Fruit fly (Drosophila melanogaster) whole organism, embryonic: Measurements from ENCODE around the gene Hs6st.

Experiments used
- Antp ChIP-seq: fragments of 200-800 bp; sonication (Bioruptor generic); optimal IDR thresholded peaks from 3 replicates; lab custom pipeline; 2016; ENCODE audit warnings: missing biosample characterization, missing genetic modification characterization
- Atf6 ChIP-seq: fragments of 200-800 bp; sonication (Bioruptor generic); IDR thresholded peaks from 2 replicates; pipeline ENCODE4 v1.3.6; 2022; ENCODE audit warnings: missing biosample characterization, missing genetic modification characterization
- BEAF-32 ChIP-seq: fragments of 200-800 bp; sonication (Bioruptor generic); optimal IDR thresholded peaks from 3 replicates; lab custom pipeline; 2017; ENCODE audit warnings: missing biosample characterization, missing genetic modification characterization, mild to moderate bottlenecking, moderate library complexity, missing genetic modification reagents
- CG10565 ChIP-seq: fragments of 200-800 bp; sonication (Bioruptor generic); optimal IDR thresholded peaks from 3 replicates; lab custom pipeline; 2016; ENCODE audit warnings: missing biosample characterization, mild to moderate bottlenecking, missing genetic modification characterization
- CG12104 ChIP-seq: fragments of 200-800 bp; sonication (Bioruptor generic); optimal IDR thresholded peaks from 3 replicates; lab custom pipeline; 2016; ENCODE audit warnings: missing biosample characterization, missing genetic modification characterization
- CG13775 ChIP-seq: fragments of 200-800 bp; sonication (Bioruptor generic); optimal IDR thresholded peaks from 3 replicates; lab custom pipeline; 2017; ENCODE audit warnings: missing biosample characterization, mild to moderate bottlenecking, missing genetic modification characterization
- CG14965 ChIP-seq: fragments of 200-800 bp; sonication (Bioruptor generic); optimal IDR thresholded peaks from 2 replicates; lab custom pipeline; 2016; ENCODE audit warnings: missing biosample characterization, missing genetic modification characterization, borderline replicate concordance
- CG15479 ChIP-seq: fragments of 200-800 bp; sonication (Bioruptor generic); optimal IDR thresholded peaks from 3 replicates; lab custom pipeline; 2019; ENCODE audit warnings: missing biosample characterization, mild to moderate bottlenecking, missing genetic modification characterization, moderate library complexity
- CG17385 ChIP-seq: fragments of 200-800 bp; sonication (Bioruptor generic); optimal IDR thresholded peaks from 3 replicates; lab custom pipeline; 2018; ENCODE audit warnings: missing biosample characterization, mild to moderate bottlenecking, missing genetic modification characterization
- CG2678 ChIP-seq: fragments of 200-800 bp; sonication (Bioruptor generic); optimal IDR thresholded peaks from 3 replicates; lab custom pipeline; 2019; ENCODE audit warnings: missing biosample characterization, mild to moderate bottlenecking, missing genetic modification characterization, moderate library complexity
- CG32532 ChIP-seq: fragments of 200-800 bp; sonication (Bioruptor generic); IDR thresholded peaks from 2 replicates; pipeline ENCODE4 v1.3.6; 2022; ENCODE audit warnings: missing biosample characterization, missing genetic modification characterization
- CG34224 ChIP-seq: fragments of 200-800 bp; sonication (Bioruptor generic); IDR thresholded peaks from 3 replicates; pipeline ENCODE4 v1.3.6; 2022; ENCODE audit warnings: missing biosample characterization, missing genetic modification characterization; ENCODE audit not compliant: partially characterized antibody
- CG34376 ChIP-seq: fragments of 200-800 bp; sonication (Bioruptor generic); optimal IDR thresholded peaks from 2 replicates; lab custom pipeline; 2018; ENCODE audit warnings: missing biosample characterization, mild to moderate bottlenecking, missing genetic modification characterization
- CG4404 ChIP-seq: fragments of 200-800 bp; sonication (Bioruptor generic); IDR thresholded peaks from 2 replicates; pipeline ENCODE4 v1.3.6; 2022; ENCODE audit warnings: missing biosample characterization, missing genetic modification characterization
- CG5245 ChIP-seq: fragments of 200-800 bp; sonication (Bioruptor generic); optimal IDR thresholded peaks from 3 replicates; lab custom pipeline; 2016; ENCODE audit warnings: missing biosample characterization, missing genetic modification characterization
- CG5953 ChIP-seq: fragments of 200-800 bp; sonication (Bioruptor generic); IDR thresholded peaks from 2 replicates; pipeline ENCODE4 v1.3.6; 2022; ENCODE audit warnings: missing biosample characterization, missing genetic modification characterization
- CG6854 ChIP-seq: fragments of 200-800 bp; sonication (Bioruptor generic); optimal IDR thresholded peaks from 3 replicates; lab custom pipeline; 2017; ENCODE audit warnings: missing biosample characterization, mild to moderate bottlenecking, missing genetic modification characterization
- CG8290 ChIP-seq, 3 experiments: fragments of 200-800 bp; sonication (Bioruptor generic); optimal IDR thresholded peaks; 2 replicates each; lab custom pipeline; 2016 to 2019; ENCODE audit warnings: missing biosample characterization in 3 of 3, missing genetic modification characterization in 3 of 3, mild to moderate bottlenecking in 2 of 3, moderate library complexity in 1 of 3
- CG8924 ChIP-seq: fragments of 200-800 bp; optimal IDR thresholded peaks from 3 replicates; lab custom pipeline; 2019; ENCODE audit warnings: missing biosample characterization, mild to moderate bottlenecking, missing genetic modification characterization, moderate library complexity
- CG9817 ChIP-seq: fragments of 200-800 bp; sonication (Bioruptor generic); optimal IDR thresholded peaks from 2 replicates; lab custom pipeline; 2018; ENCODE audit warnings: missing biosample characterization, mild to moderate bottlenecking, missing genetic modification characterization, moderate library complexity
- D19A ChIP-seq: fragments of 200-800 bp; optimal IDR thresholded peaks from 3 replicates; lab custom pipeline; 2019; ENCODE audit warnings: missing biosample characterization, mild to moderate bottlenecking, missing genetic modification characterization, moderate library complexity
- Drgx ChIP-seq: fragments of 200-800 bp; sonication (Bioruptor generic); IDR thresholded peaks from 2 replicates; pipeline ENCODE4 v1.3.6; 2022; ENCODE audit warnings: missing biosample characterization, missing genetic modification characterization
- Oli ChIP-seq: fragments of 200-800 bp; sonication (Bioruptor generic); optimal IDR thresholded peaks from 2 replicates; lab custom pipeline; 2018; ENCODE audit warnings: missing biosample characterization, mild to moderate bottlenecking, missing genetic modification characterization, moderate library complexity
- Sin3A ChIP-seq: fragments of >200 bp; optimal IDR thresholded peaks from 2 replicates; lab custom pipeline; 2018
- Sry-δ ChIP-seq: fragments of 200-800 bp; sonication (Bioruptor generic); optimal IDR thresholded peaks from 2 replicates; lab custom pipeline; 2016; ENCODE audit warnings: missing biosample characterization, missing genetic modification characterization
- bab2 ChIP-seq: fragments of 200-800 bp; sonication (Bioruptor generic); optimal IDR thresholded peaks from 2 replicates; lab custom pipeline; 2016; ENCODE audit warnings: missing biosample characterization, missing genetic modification characterization
- bigmax ChIP-seq: fragments of 200-800 bp; sonication (Bioruptor generic); optimal IDR thresholded peaks from 2 replicates; lab custom pipeline; 2018; ENCODE audit warnings: missing biosample characterization, mild to moderate bottlenecking, missing genetic modification characterization
- caup ChIP-seq: fragments of 200-800 bp; sonication (Bioruptor generic); optimal IDR thresholded peaks from 3 replicates; lab custom pipeline; 2017; ENCODE audit warnings: missing biosample characterization, mild to moderate bottlenecking, missing genetic modification characterization, moderate library complexity; ENCODE audit not compliant: severe bottlenecking
- ci ChIP-seq: fragments of 200-800 bp; sonication (Bioruptor generic); IDR thresholded peaks from 3 replicates; pipeline ENCODE4 v1.3.6; 2022; ENCODE audit warnings: missing biosample characterization, missing genetic modification characterization
- cwo ChIP-seq: fragments of 200-800 bp; sonication (Bioruptor generic); optimal IDR thresholded peaks from 3 replicates; lab custom pipeline; 2017; ENCODE audit warnings: missing biosample characterization, missing genetic modification characterization, mild to moderate bottlenecking, moderate library complexity, missing genetic modification reagents
- dmrt11E ChIP-seq: fragments of 200-800 bp; sonication (Bioruptor generic); optimal IDR thresholded peaks from 3 replicates; lab custom pipeline; 2018; ENCODE audit warnings: missing biosample characterization, mild to moderate bottlenecking, missing genetic modification characterization, moderate library complexity
- en ChIP-seq: fragments of 200-800 bp; sonication (Bioruptor generic); optimal IDR thresholded peaks from 2 replicates; lab custom pipeline; 2016; ENCODE audit warnings: missing biosample characterization, missing genetic modification characterization
- fu2 ChIP-seq: fragments of 200-800 bp; sonication (Bioruptor generic); optimal IDR thresholded peaks from 2 replicates; lab custom pipeline; 2016; ENCODE audit warnings: missing biosample characterization, missing genetic modification characterization
- jumu ChIP-seq: fragments of 200-800 bp; sonication (Bioruptor generic); optimal IDR thresholded peaks from 3 replicates; lab custom pipeline; 2016; ENCODE audit warnings: missing biosample characterization, missing genetic modification characterization
- lbe ChIP-seq: fragments of 200-800 bp; sonication (Bioruptor generic); optimal IDR thresholded peaks from 2 replicates; lab custom pipeline; 2016; ENCODE audit warnings: missing biosample characterization, mild to moderate bottlenecking, missing genetic modification characterization
- mirr ChIP-seq: fragments of 200-800 bp; sonication (Bioruptor generic); optimal IDR thresholded peaks from 3 replicates; lab custom pipeline; 2018; ENCODE audit warnings: missing biosample characterization, mild to moderate bottlenecking, missing genetic modification characterization
- oc ChIP-seq: fragments of 200-800 bp; sonication (Bioruptor generic); optimal IDR thresholded peaks from 2 replicates; lab custom pipeline; 2018; ENCODE audit warnings: missing biosample characterization, mild to moderate bottlenecking, missing genetic modification characterization, moderate library complexity
- onecut ChIP-seq: fragments of 200-800 bp; sonication (Bioruptor generic); IDR thresholded peaks from 2 replicates; pipeline ENCODE4 v1.3.6; 2022; ENCODE audit warnings: missing biosample characterization, missing genetic modification characterization
- pan ChIP-seq, 4 experiments: fragments of >200 bp in 3 of 4; fragments of 200-800 bp in 1 of 4; sonication (Bioruptor generic) in 1 of 4; optimal IDR thresholded peaks in 3 of 4; IDR thresholded peaks in 1 of 4; 2 replicates each; pipeline versions ENCODE4 v1.3.6 to Lab custom; 2017 to 2022; ENCODE audit warnings: missing biosample characterization in 2 of 4, missing genetic modification characterization in 2 of 4, mixed read lengths in 1 of 4
- peb ChIP-seq: fragments of 200-800 bp; sonication (Bioruptor generic); IDR thresholded peaks from 2 replicates; pipeline ENCODE4 v1.3.6; 2022; ENCODE audit warnings: missing biosample characterization, missing genetic modification characterization
- pfk ChIP-seq: fragments of 200-800 bp; sonication (Bioruptor generic); optimal IDR thresholded peaks from 2 replicates; lab custom pipeline; 2018; ENCODE audit warnings: missing biosample characterization, mild to moderate bottlenecking, missing genetic modification characterization, moderate library complexity
- psq ChIP-seq: fragments of 200-800 bp; sonication (Bioruptor generic); optimal IDR thresholded peaks from 2 replicates; lab custom pipeline; 2017; ENCODE audit warnings: missing biosample characterization, missing genetic modification characterization
- ranshi ChIP-seq: fragments of 200-800 bp; sonication (Bioruptor generic); IDR thresholded peaks from 2 replicates; pipeline ENCODE4 v1.3.6; 2022; ENCODE audit warnings: missing biosample characterization, missing genetic modification characterization
- sim ChIP-seq: fragments of 200-800 bp; sonication (Bioruptor generic); IDR thresholded peaks from 2 replicates; pipeline ENCODE4 v1.3.6; 2022; ENCODE audit warnings: missing biosample characterization, missing genetic modification characterization
- toy ChIP-seq: fragments of 200-800 bp; sonication (Bioruptor generic); IDR thresholded peaks from 2 replicates; pipeline ENCODE4 v1.3.6; 2022; ENCODE audit warnings: missing biosample characterization, missing genetic modification characterization
- twi ChIP-seq: fragments of 200-800 bp; optimal IDR thresholded peaks from 2 replicates; lab custom pipeline; 2019; ENCODE audit warnings: missing biosample characterization, mild to moderate bottlenecking, missing genetic modification characterization, moderate library complexity
- tx ChIP-seq: fragments of 200-800 bp; sonication (Bioruptor generic); optimal IDR thresholded peaks from 2 replicates; lab custom pipeline; 2016; ENCODE audit warnings: missing biosample characterization, missing genetic modification characterization
- z ChIP-seq: fragments of 200-800 bp; sonication (Bioruptor generic); IDR thresholded peaks from 3 replicates; pipeline ENCODE4 v1.3.6; 2022; ENCODE audit warnings: missing biosample characterization, missing genetic modification characterization
- zfh1 ChIP-seq: fragments of 200-800 bp; sonication (Bioruptor generic); IDR thresholded peaks from 3 replicates; pipeline ENCODE4 v1.3.6; 2022; ENCODE audit warnings: missing biosample characterization, missing genetic modification characterization

The Hs6st gene

DNA sequence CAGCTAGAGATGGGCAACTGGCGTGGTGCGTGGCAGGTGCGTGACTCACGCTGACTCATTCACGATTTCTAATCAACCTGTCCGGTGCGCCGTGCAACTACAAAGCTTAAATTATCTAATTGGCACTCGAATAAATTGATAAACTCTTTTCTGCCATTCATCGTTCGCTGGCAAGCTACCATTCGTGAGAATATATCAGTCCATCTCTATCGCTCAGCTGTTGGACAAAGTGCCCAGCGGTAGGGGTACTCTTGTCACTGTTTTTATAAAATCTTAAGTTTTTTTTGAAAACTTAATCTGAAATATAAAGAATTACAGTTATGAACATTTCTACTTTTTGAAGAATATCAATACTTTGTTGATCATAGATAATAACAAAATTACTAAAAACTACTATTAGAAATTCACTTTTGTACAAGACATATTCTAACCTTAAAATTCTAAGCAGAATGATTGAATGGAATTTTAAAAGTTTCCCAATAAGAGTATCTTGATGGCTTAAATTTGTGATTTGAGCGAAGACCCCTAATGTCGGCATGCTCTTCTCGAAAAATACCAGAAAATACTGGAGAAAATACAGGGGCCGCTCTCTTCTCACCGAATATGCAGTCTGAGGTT, 12.9 kb upstream of the Hs6st start, which contains the start of the genes PIG-L and psidin (continued):
- TF ChIP-seq Sry-δ, result peak; percentile 92
- TF ChIP-seq bigmax (GFP tag; lab: Kevin White, UChicago), result peak; percentile 2
- peak; percentile 43; the same call in 1 of the 2 replicates for TF ChIP-seq onecut (GFP tag; lab: Robert Waterston, UW)
- TF ChIP-seq CG5245, result peak; percentile 41
- no peak for TF ChIP-seq pfk
- TF ChIP-seq bab2 (GFP tag; lab: Kevin White, UChicago), result peak; percentile 90
- peak; percentile 78 for TF ChIP-seq Sin3A
- TF ChIP-seq z (GFP tag; lab: Robert Waterston, UW), result no peak
- 0 out of 2 replicates have a peak, but pooled peaks have one; percentile 37 for TF ChIP-seq toy (GFP tag; lab: Robert Waterston, UW)
- TF ChIP-seq fu2, result peak; percentile 84
- peak; percentile 70 for TF ChIP-seq CG32532 (GFP tag; lab: Robert Waterston, UW)
- TF ChIP-seq BEAF-32, result peak; percentile 93
- peak; percentile 14 for TF ChIP-seq CG15479 (GFP tag; lab: Kevin White, UChicago)
- peak; percentile 68; the same call in 2 of the 3 replicates for TF ChIP-seq zfh1
- TF ChIP-seq mirr (GFP tag; lab: Kevin White, UChicago), result no peak
- TF ChIP-seq CG8290 (GFP tag; optimal IDR thresholded peaks at IDR 0.05; lab: Kevin White, UChicago), result peak; percentile 66
- TF ChIP-seq CG8290 (tag; optimal IDR thresholded peaks at IDR 0.05; lab: Kevin White, UChicago), result no peak
- TF ChIP-seq lbe (GFP tag; lab: Kevin White, UChicago), result no peak
- TF ChIP-seq dmrt11E (tag; lab: Kevin White, UChicago), result peak; percentile 88
- TF ChIP-seq ranshi, result peak; percentile 46; the same call in 1 of the 2 replicates
- TF ChIP-seq ci, result peak; percentile 66
- no peak for TF ChIP-seq CG6854
- TF ChIP-seq psq (GFP tag; lab: Kevin White, UChicago), result peak; percentile 38
- TF ChIP-seq CG12104 (GFP tag; lab: Kevin White, UChicago), result peak; percentile 78
- peak; percentile 83 for TF ChIP-seq CG2678 (tag; lab: Kevin White, UChicago)
- peak; percentile 41 for TF ChIP-seq Drgx (GFP tag; lab: Robert Waterston, UW)
- TF ChIP-seq CG13775 (GFP tag; lab: Kevin White, UChicago), result peak; percentile 91
- TF ChIP-seq oc, result no peak
- no peak for TF ChIP-seq sim (GFP tag; lab: Robert Waterston, UW)
- TF ChIP-seq en (GFP tag; lab: Kevin White, UChicago), result peak; percentile 37
- TF ChIP-seq CG34376, result peak; percentile 29
- TF ChIP-seq CG9817 (tag; lab: Kevin White, UChicago), result peak; percentile 84
- TF ChIP-seq cwo, result peak; percentile 43
- TF ChIP-seq tx (GFP tag; lab: Kevin White, UChicago), result peak; percentile 68
- peak; percentile 78 for TF ChIP-seq CG17385 (GFP tag; lab: Kevin White, UChicago)
- TF ChIP-seq CG8924 (tag; lab: Kevin White, UChicago), result peak; percentile 85
- TF ChIP-seq twi, result peak; percentile 82
- peak; percentile 70 for TF ChIP-seq caup
- TF ChIP-seq CG14965 (GFP tag; lab: Kevin White, UChicago), result no peak
- TF ChIP-seq peb (GFP tag; lab: Robert Waterston, UW), result no peak
- no peak for TF ChIP-seq CG10565 (GFP tag; lab: Kevin White, UChicago)
- TF ChIP-seq Antp (GFP tag; lab: Kevin White, UChicago), result peak; percentile 75
- TF ChIP-seq CG5953 (GFP tag; lab: Robert Waterston, UW), result no peak
- no peak for TF ChIP-seq pan (optimal IDR thresholded peaks at IDR 0.05; lab: Kevin White, UChicago)
- peak in 1 of 2 experiments; percentile 45 for TF ChIP-seq pan (GFP tag; optimal IDR thresholded peaks at IDR 0.05 in 1 of 2, IDR thresholded peaks at IDR 0.05 in 1 of 2)
- TF ChIP-seq Atf6 (GFP tag; lab: Robert Waterston, UW), result 0 out of 2 replicates have a peak, but pooled peaks have one; percentile 11
- no peak for TF ChIP-seq D19A (tag; lab: Kevin White, UChicago)
- TF ChIP-seq Oli (tag; lab: Kevin White, UChicago), result peak; percentile 82
- peak; percentile 64 for TF ChIP-seq CG4404 (GFP tag; lab: Robert Waterston, UW)
- TF ChIP-seq CG34224 (GFP tag; lab: Robert Waterston, UW), result peak; percentile 96
- peak; percentile 57 for TF ChIP-seq jumu (GFP tag; lab: Kevin White, UChicago)
